Fruit fly (Drosophila melanogaster) whole organism, embryonic: ENCODE measurements around the gene CG6610.

Source experiments
- Atf6 ChIP-seq: fragments of 200-800 bp; sonication (Bioruptor generic); IDR thresholded peaks from 2 replicates; pipeline ENCODE4 v1.3.6; 2022; ENCODE audit warnings: missing biosample characterization, missing genetic modification characterization
- C15 ChIP-seq: fragments of 200-800 bp; sonication (Bioruptor generic); IDR thresholded peaks from 3 replicates; pipeline ENCODE4 v1.3.6; 2022; ENCODE audit warnings: missing biosample characterization, missing genetic modification characterization
- CG10147 ChIP-seq: fragments of 200-800 bp; sonication (Bioruptor generic); optimal IDR thresholded peaks from 2 replicates; lab custom pipeline; 2019; ENCODE audit warnings: missing biosample characterization, mild to moderate bottlenecking, missing genetic modification characterization, moderate library complexity
- CG1024 ChIP-seq: fragments of 200-800 bp; sonication (Bioruptor generic); IDR thresholded peaks from 2 replicates; pipeline ENCODE4 v1.3.6; 2022; ENCODE audit warnings: missing biosample characterization, missing genetic modification characterization
- CG10959 ChIP-seq: fragments of 200-800 bp; sonication (Bioruptor generic); IDR thresholded peaks from 2 replicates; pipeline ENCODE4 v1.3.6; 2022; ENCODE audit warnings: missing biosample characterization, missing genetic modification characterization
- CG11504 ChIP-seq: fragments of 200-800 bp; sonication (Bioruptor generic); optimal IDR thresholded peaks from 3 replicates; lab custom pipeline; 2019; ENCODE audit warnings: missing biosample characterization, mild to moderate bottlenecking, missing genetic modification characterization, moderate library complexity
- CG11723 ChIP-seq: fragments of 200-800 bp; sonication (Bioruptor generic); optimal IDR thresholded peaks from 2 replicates; lab custom pipeline; 2017; ENCODE audit warnings: missing biosample characterization, mild to moderate bottlenecking, missing genetic modification characterization
- CG12071 ChIP-seq: fragments of 200-800 bp; sonication (Bioruptor generic); optimal IDR thresholded peaks from 3 replicates; lab custom pipeline; 2018; ENCODE audit warnings: missing biosample characterization, mild to moderate bottlenecking, missing genetic modification characterization
- CG15269 ChIP-seq: fragments of 200-800 bp; sonication (Bioruptor generic); optimal IDR thresholded peaks from 2 replicates; lab custom pipeline; 2018; ENCODE audit warnings: missing biosample characterization, mild to moderate bottlenecking, missing genetic modification characterization, moderate library complexity
- CG17568 ChIP-seq: fragments of 200-800 bp; sonication (Bioruptor generic); optimal IDR thresholded peaks from 2 replicates; lab custom pipeline; 2018; ENCODE audit warnings: missing biosample characterization, mild to moderate bottlenecking, missing genetic modification characterization, moderate library complexity
- CG1832 ChIP-seq: fragments of 200-800 bp; sonication (Bioruptor generic); optimal IDR thresholded peaks from 2 replicates; lab custom pipeline; 2017; ENCODE audit warnings: missing biosample characterization, mild to moderate bottlenecking, missing genetic modification characterization, inconsistent platforms
- CG18764 ChIP-seq: fragments of 200-800 bp; sonication (Bioruptor generic); optimal IDR thresholded peaks from 3 replicates; lab custom pipeline; 2016; ENCODE audit warnings: missing biosample characterization, missing genetic modification characterization
- CG2678 ChIP-seq: fragments of 200-800 bp; sonication (Bioruptor generic); optimal IDR thresholded peaks from 3 replicates; lab custom pipeline; 2019; ENCODE audit warnings: missing biosample characterization, mild to moderate bottlenecking, missing genetic modification characterization, moderate library complexity
- CG3847 ChIP-seq: fragments of 200-800 bp; sonication (Bioruptor generic); IDR thresholded peaks from 2 replicates; pipeline ENCODE4 v1.3.6; 2022; ENCODE audit warnings: missing biosample characterization, missing genetic modification characterization
- CG43689 ChIP-seq: fragments of 200-800 bp; sonication (Bioruptor generic); IDR thresholded peaks from 2 replicates; pipeline ENCODE4 v1.3.6; 2022; ENCODE audit warnings: missing biosample characterization, missing genetic modification characterization
- CG4404 ChIP-seq: fragments of 200-800 bp; sonication (Bioruptor generic); IDR thresholded peaks from 2 replicates; pipeline ENCODE4 v1.3.6; 2022; ENCODE audit warnings: missing biosample characterization, missing genetic modification characterization
- CG5245 ChIP-seq: fragments of 200-800 bp; sonication (Bioruptor generic); optimal IDR thresholded peaks from 3 replicates; lab custom pipeline; 2016; ENCODE audit warnings: missing biosample characterization, missing genetic modification characterization
- CG7556 ChIP-seq: fragments of 200-800 bp; sonication (Bioruptor generic); optimal IDR thresholded peaks from 2 replicates; lab custom pipeline; 2017; ENCODE audit warnings: missing biosample characterization, mild to moderate bottlenecking, missing genetic modification characterization
- Chrac-16 ChIP-seq: fragments of 200-800 bp; sonication (Bioruptor generic); optimal IDR thresholded peaks from 3 replicates; lab custom pipeline; 2016; ENCODE audit warnings: missing biosample characterization, missing genetic modification characterization
- Ets97D ChIP-seq: fragments of 200-800 bp; sonication (Bioruptor generic); optimal IDR thresholded peaks from 3 replicates; lab custom pipeline; 2016; ENCODE audit warnings: missing biosample characterization, missing genetic modification characterization
- Hey ChIP-seq: fragments of 200-800 bp; sonication (Bioruptor generic); optimal IDR thresholded peaks from 3 replicates; lab custom pipeline; 2018; ENCODE audit warnings: missing biosample characterization, mild to moderate bottlenecking, missing genetic modification characterization
- Hmr ChIP-seq: fragments of 200-800 bp; sonication (Bioruptor generic); optimal IDR thresholded peaks from 3 replicates; lab custom pipeline; 2017; ENCODE audit warnings: mild to moderate bottlenecking, missing biosample characterization, missing genetic modification reagents, missing genetic modification characterization
- Neu2 ChIP-seq: fragments of 200-800 bp; sonication (Bioruptor generic); optimal IDR thresholded peaks from 3 replicates; lab custom pipeline; 2016; ENCODE audit warnings: missing biosample characterization, missing genetic modification characterization, borderline replicate concordance
- Pdp1 ChIP-seq, 2 experiments: fragments of 200-800 bp; sonication (Bioruptor generic); optimal IDR thresholded peaks; 3 replicates each; lab custom pipeline; 2016; ENCODE audit warnings: missing biosample characterization in 2 of 2, missing genetic modification characterization in 2 of 2, mild to moderate bottlenecking in 1 of 2, moderate library complexity in 1 of 2
- Rfx ChIP-seq: fragments of 200-800 bp; sonication (Bioruptor generic); IDR thresholded peaks from 2 replicates; pipeline ENCODE4 v1.3.6; 2022; ENCODE audit warnings: missing biosample characterization, missing genetic modification characterization
- Scr ChIP-seq: fragments of 200-800 bp; sonication (Bioruptor generic); IDR thresholded peaks from 2 replicates; pipeline ENCODE4 v1.3.6; 2022; ENCODE audit warnings: missing biosample characterization, missing genetic modification characterization; ENCODE audit not compliant: partially characterized antibody
- al ChIP-seq: fragments of 200-800 bp; sonication (Bioruptor generic); IDR thresholded peaks from 2 replicates; pipeline ENCODE4 v1.3.6; 2022; ENCODE audit warnings: missing biosample characterization, missing genetic modification characterization
- aop ChIP-seq: fragments of 200-800 bp; sonication (Bioruptor generic); IDR thresholded peaks from 2 replicates; pipeline ENCODE4 v1.3.6; 2022; ENCODE audit warnings: missing biosample characterization, missing genetic modification characterization
- ash1 ChIP-seq: fragments of 200-800 bp; sonication (Bioruptor generic); optimal IDR thresholded peaks from 2 replicates; lab custom pipeline; 2018; ENCODE audit warnings: missing biosample characterization, mild to moderate bottlenecking, missing genetic modification characterization
- cato ChIP-seq: fragments of 200-800 bp; sonication (Bioruptor generic); optimal IDR thresholded peaks from 2 replicates; lab custom pipeline; 2016; ENCODE audit warnings: missing biosample characterization, missing genetic modification characterization, borderline replicate concordance
- cg ChIP-seq: fragments of 200-800 bp; sonication (Bioruptor generic); optimal IDR thresholded peaks from 3 replicates; lab custom pipeline; 2019; ENCODE audit warnings: missing biosample characterization, mild to moderate bottlenecking, missing genetic modification characterization, moderate library complexity
- fd102C ChIP-seq: fragments of 200-800 bp; sonication (Bioruptor generic); optimal IDR thresholded peaks from 2 replicates; lab custom pipeline; 2018; ENCODE audit warnings: missing biosample characterization, mild to moderate bottlenecking, missing genetic modification characterization, moderate library complexity
- fu2 ChIP-seq: fragments of 200-800 bp; sonication (Bioruptor generic); optimal IDR thresholded peaks from 2 replicates; lab custom pipeline; 2016; ENCODE audit warnings: missing biosample characterization, missing genetic modification characterization
- gcm ChIP-seq: fragments of 200-800 bp; sonication (Bioruptor generic); optimal IDR thresholded peaks from 2 replicates; lab custom pipeline; 2019; ENCODE audit warnings: missing biosample characterization, mild to moderate bottlenecking, missing genetic modification characterization, moderate library complexity
- gcm2 ChIP-seq: fragments of 200-800 bp; sonication (Bioruptor generic); optimal IDR thresholded peaks from 2 replicates; lab custom pipeline; 2016; ENCODE audit warnings: missing biosample characterization, missing genetic modification characterization
- grn ChIP-seq: fragments of 200-800 bp; sonication (Bioruptor generic); optimal IDR thresholded peaks from 3 replicates; lab custom pipeline; 2017; ENCODE audit warnings: missing biosample characterization, missing genetic modification characterization
- h ChIP-seq: fragments of >200 bp; optimal IDR thresholded peaks from 2 replicates; lab custom pipeline; 2017
- jumu ChIP-seq: fragments of 200-800 bp; sonication (Bioruptor generic); optimal IDR thresholded peaks from 3 replicates; lab custom pipeline; 2016; ENCODE audit warnings: missing biosample characterization, missing genetic modification characterization
- lab ChIP-seq: fragments of 200-800 bp; sonication (Bioruptor generic); optimal IDR thresholded peaks from 3 replicates; lab custom pipeline; 2017; ENCODE audit warnings: missing biosample characterization, missing genetic modification characterization, mild to moderate bottlenecking, moderate library complexity, missing genetic modification reagents
- lbe ChIP-seq: fragments of 200-800 bp; sonication (Bioruptor generic); optimal IDR thresholded peaks from 2 replicates; lab custom pipeline; 2016; ENCODE audit warnings: missing biosample characterization, mild to moderate bottlenecking, missing genetic modification characterization
- lilli ChIP-seq: fragments of 200-800 bp; sonication (Bioruptor generic); optimal IDR thresholded peaks from 3 replicates; lab custom pipeline; 2016; ENCODE audit warnings: missing biosample characterization, missing genetic modification characterization
- nmo ChIP-seq: fragments of 200-800 bp; sonication (Bioruptor generic); optimal IDR thresholded peaks from 2 replicates; lab custom pipeline; 2018; ENCODE audit warnings: missing biosample characterization, mild to moderate bottlenecking, missing genetic modification characterization, moderate library complexity
- pfk ChIP-seq: fragments of 200-800 bp; sonication (Bioruptor generic); optimal IDR thresholded peaks from 2 replicates; lab custom pipeline; 2018; ENCODE audit warnings: missing biosample characterization, mild to moderate bottlenecking, missing genetic modification characterization, moderate library complexity
- pita ChIP-seq: fragments of 200-800 bp; sonication (Bioruptor generic); optimal IDR thresholded peaks from 2 replicates; lab custom pipeline; 2017; ENCODE audit warnings: missing biosample characterization, mild to moderate bottlenecking, missing genetic modification characterization
- row ChIP-seq: fragments of 200-800 bp; sonication (Bioruptor generic); IDR thresholded peaks from 3 replicates; pipeline ENCODE4 v1.3.6; 2022; ENCODE audit warnings: missing biosample characterization, missing genetic modification characterization
- sens-2 ChIP-seq: fragments of 200-800 bp; sonication (Bioruptor generic); IDR thresholded peaks from 2 replicates; pipeline ENCODE4 v1.3.6; 2022; ENCODE audit warnings: missing biosample characterization, missing genetic modification characterization
- sob ChIP-seq: fragments of 200-800 bp; sonication (Bioruptor generic); IDR thresholded peaks from 2 replicates; pipeline ENCODE4 v1.3.6; 2022; ENCODE audit warnings: missing biosample characterization, missing genetic modification characterization
- toy ChIP-seq: fragments of 200-800 bp; sonication (Bioruptor generic); IDR thresholded peaks from 2 replicates; pipeline ENCODE4 v1.3.6; 2022; ENCODE audit warnings: missing biosample characterization, missing genetic modification characterization
- usp ChIP-seq: fragments of >200 bp; optimal IDR thresholded peaks from 2 replicates; lab custom pipeline; 2017; ENCODE audit warnings: missing biosample characterization, missing genetic modification characterization
- wek ChIP-seq: fragments of 200-800 bp; sonication (Bioruptor generic); optimal IDR thresholded peaks from 3 replicates; lab custom pipeline; 2018; ENCODE audit warnings: missing biosample characterization, mild to moderate bottlenecking, missing genetic modification characterization, moderate library complexity
- yki ChIP-seq: fragments of >200 bp; optimal IDR thresholded peaks from 3 replicates; lab custom pipeline; 2018

CG6610 gene

DNA sequence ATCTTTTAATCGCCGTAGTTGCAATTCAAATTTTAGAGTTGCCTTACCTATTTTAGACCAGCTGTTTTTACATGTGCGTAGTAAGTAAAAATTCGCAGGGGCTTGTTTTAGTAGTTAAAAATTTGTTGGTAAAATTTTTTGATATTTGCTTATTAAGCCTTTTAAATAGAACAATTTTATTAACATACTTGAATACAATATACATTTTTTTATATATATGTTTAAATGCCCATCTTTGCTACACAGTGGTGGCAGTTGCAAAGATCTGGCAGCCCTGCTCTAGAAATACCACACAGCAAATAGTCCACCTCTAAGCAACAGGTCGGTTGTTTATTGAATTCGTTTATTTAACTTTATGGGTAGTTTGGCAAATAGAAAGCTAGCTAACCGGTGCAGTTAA is 19.4 kb downstream of the CG6610 start, which contains the start of the genes CG10467 and loj:
CG10467 (minus strand) TSS at position 51 of the 400 bp plus-strand sequence.
loj (plus strand) TSS at position 291 of the 400 bp plus-strand sequence.
- TF ChIP-seq CG10147 (GFP tag; lab: Kevin White, UChicago), result peak; percentile 92
- TF ChIP-seq usp (GFP tag; lab: Kevin White, UChicago), result no peak
- TF ChIP-seq Atf6, result peak; percentile 93
- TF ChIP-seq CG18764 (GFP tag; lab: Kevin White, UChicago), result peak; percentile 92
- peak; percentile 94 for TF ChIP-seq CG10959 (GFP tag; lab: Robert Waterston, UW)
- TF ChIP-seq ash1 (GFP tag; lab: Kevin White, UChicago), result peak; percentile 19
- peak; percentile 95 for TF ChIP-seq CG2678 (tag; lab: Kevin White, UChicago)
- TF ChIP-seq Neu2 (GFP tag; lab: Kevin White, UChicago), result no peak
- TF ChIP-seq CG7556 (GFP tag; lab: Kevin White, UChicago), result peak; percentile 90
- peak; percentile 99 for TF ChIP-seq Rfx (GFP tag; lab: Robert Waterston, UW)
- peak; percentile 81 for TF ChIP-seq CG17568
- TF ChIP-seq CG15269 (tag; lab: Kevin White, UChicago), result peak; percentile 95
- TF ChIP-seq yki (lab: Kevin White, UChicago), result no peak
- peak; percentile 87 for TF ChIP-seq C15 (GFP tag; lab: Robert Waterston, UW)
- TF ChIP-seq nmo (GFP tag; lab: Kevin White, UChicago), result peak; percentile 98
- TF ChIP-seq sens-2, result peak; percentile 87
- no peak for TF ChIP-seq CG1832 (GFP tag; lab: Kevin White, UChicago)
- peak; percentile 90 for TF ChIP-seq toy (GFP tag; lab: Robert Waterston, UW)
- peak; percentile 98 for TF ChIP-seq CG4404
- no peak for TF ChIP-seq cg (GFP tag; lab: Kevin White, UChicago)
- TF ChIP-seq pita (GFP tag; lab: Kevin White, UChicago), result no peak
- TF ChIP-seq sob (GFP tag; lab: Robert Waterston, UW), result peak; percentile 98
- no peak for TF ChIP-seq wek (GFP tag; lab: Kevin White, UChicago)
- peak; percentile 75 to 90 for TF ChIP-seq Pdp1 (GFP tag; optimal IDR thresholded peaks at IDR 0.05; lab: Kevin White, UChicago)
- peak; percentile 87 for TF ChIP-seq CG43689 (GFP tag; lab: Robert Waterston, UW)
- peak; percentile 66 for TF ChIP-seq jumu (GFP tag; lab: Kevin White, UChicago)
- peak; percentile 94 for TF ChIP-seq lab (GFP tag; lab: Kevin White, UChicago)
- TF ChIP-seq CG5245 (GFP tag; lab: Kevin White, UChicago), result peak; percentile 93
- peak; percentile 95 for TF ChIP-seq lilli (GFP tag; lab: Kevin White, UChicago)
- TF ChIP-seq Hey (tag; lab: Kevin White, UChicago), result peak; percentile 61
- TF ChIP-seq Chrac-16 (GFP tag; lab: Kevin White, UChicago), result peak; percentile 97
- no peak for TF ChIP-seq h (lab: Kevin White, UChicago)
- peak; percentile 67 for TF ChIP-seq grn
- peak; percentile 87 for TF ChIP-seq CG11723 (GFP tag; lab: Kevin White, UChicago)
- TF ChIP-seq row (GFP tag; lab: Robert Waterston, UW), result peak; percentile 98
- peak; percentile 94 for TF ChIP-seq cato (GFP tag; lab: Kevin White, UChicago)
- peak; percentile 8 for TF ChIP-seq pfk
- peak; percentile 43 for TF ChIP-seq CG12071 (GFP tag; lab: Kevin White, UChicago)
- TF ChIP-seq lbe (GFP tag; lab: Kevin White, UChicago), result peak; percentile 75
- TF ChIP-seq CG3847, result peak; percentile 98
- peak; percentile 70 for TF ChIP-seq fd102C (GFP tag; lab: Kevin White, UChicago)
- peak; percentile 37 for TF ChIP-seq gcm2 (GFP tag; lab: Kevin White, UChicago)
- TF ChIP-seq CG1024 (GFP tag; lab: Robert Waterston, UW), result peak; percentile 91
- TF ChIP-seq Ets97D, result peak; percentile 65
- TF ChIP-seq Hmr (GFP tag; lab: Kevin White, UChicago), result peak; percentile 92
- TF ChIP-seq fu2 (GFP tag; lab: Kevin White, UChicago), result peak; percentile 76
- TF ChIP-seq aop, result peak; percentile 77; the same call in 1 of the 2 replicates
- peak; percentile 95 for TF ChIP-seq CG11504 (tag; lab: Kevin White, UChicago)
- peak; percentile 84 for TF ChIP-seq Scr (GFP tag; lab: Robert Waterston, UW)
- peak; percentile 88 for TF ChIP-seq gcm
- peak; percentile 98 for TF ChIP-seq al (GFP tag; lab: Robert Waterston, UW)
